Worm (Caenorhabditis elegans) whole organism, early embryonic: Measurements from ENCODE around the gene B0416.4.

ENCODE experiments used
- B0310.2 ChIP-seq: sonication (generic microtip); optimal IDR thresholded peaks from 2 replicates; lab custom pipeline; 2016; ENCODE audit warnings: mild to moderate bottlenecking, missing genetic modification characterization, missing compliant biosample characterization
- F13C5.2 ChIP-seq: sonication (generic microtip); optimal IDR thresholded peaks from 2 replicates; lab custom pipeline; 2017; ENCODE audit warnings: mild to moderate bottlenecking, missing genetic modification characterization, inconsistent platforms, missing compliant biosample characterization
- aly-1 ChIP-seq: sonication (generic microtip); optimal IDR thresholded peaks from 2 replicates; lab custom pipeline; 2016; ENCODE audit warnings: missing genetic modification characterization, missing compliant biosample characterization
- ama-1 ChIP-seq: fragments of 150-350 bp; optimal IDR thresholded peaks from 2 replicates; lab custom pipeline; 2014
- ceh-13 ChIP-seq: fragments of 200-800 bp; sonication (Bioruptor generic); optimal IDR thresholded peaks from 2 replicates; lab custom pipeline; 2018; ENCODE audit warnings: mild to moderate bottlenecking, missing genetic modification characterization, missing compliant biosample characterization
- ceh-36 ChIP-seq: sonication (generic microtip); optimal IDR thresholded peaks from 2 replicates; lab custom pipeline; 2016; ENCODE audit warnings: missing genetic modification characterization, inconsistent platforms, missing compliant biosample characterization
- ets-7 ChIP-seq: sonication (generic microtip); optimal IDR thresholded peaks from 2 replicates; lab custom pipeline; 2016; ENCODE audit warnings: missing genotype, missing genetic modification characterization, missing compliant biosample characterization
- flt-1 ChIP-seq: fragments of 200-800 bp; sonication (Bioruptor generic); IDR thresholded peaks from 2 replicates; pipeline ENCODE4 v1.3.6; 2022; ENCODE audit warnings: missing genetic modification characterization, missing compliant biosample characterization
- hmbx-1 ChIP-seq: sonication (generic microtip); optimal IDR thresholded peaks from 2 replicates; lab custom pipeline; 2016; ENCODE audit warnings: mild to moderate bottlenecking, missing genetic modification characterization, missing compliant biosample characterization
- hmg-4 ChIP-seq: fragments of 200-800 bp; sonication (Bioruptor generic); optimal IDR thresholded peaks from 2 replicates; lab custom pipeline; 2018; ENCODE audit warnings: mild to moderate bottlenecking, missing genetic modification characterization, missing compliant biosample characterization
- hnd-1 ChIP-seq: sonication (generic microtip); optimal IDR thresholded peaks from 2 replicates; lab custom pipeline; 2016; ENCODE audit warnings: missing genetic modification characterization, missing compliant biosample characterization
- pes-1 ChIP-seq: fragments of 200-800 bp; sonication (Bioruptor generic); IDR thresholded peaks from 2 replicates; pipeline ENCODE4 v1.3.6; 2022; ENCODE audit warnings: missing genetic modification reagents, missing genetic modification characterization, missing compliant biosample characterization
- scrt-1 ChIP-seq: fragments of 200-800 bp; sonication (Bioruptor generic); IDR thresholded peaks from 2 replicates; pipeline ENCODE4 v1.3.6; 2022; ENCODE audit warnings: missing genetic modification characterization, missing compliant biosample characterization
- sea-1 ChIP-seq: fragments of 200-800 bp; sonication (Bioruptor generic); conservative IDR thresholded peaks from 2 replicates; pipeline ENCODE4 v1.3.6; 2022; ENCODE audit warnings: missing genetic modification characterization, missing compliant biosample characterization
- tbx-11 ChIP-seq: fragments of 200-800 bp; sonication (Bioruptor generic); IDR thresholded peaks from 2 replicates; pipeline ENCODE4 v1.3.6; 2022; ENCODE audit warnings: missing genetic modification characterization, missing compliant biosample characterization
- tbx-37 ChIP-seq: fragments of 200-800 bp; sonication (Bioruptor generic); conservative IDR thresholded peaks from 2 replicates; pipeline ENCODE4 v1.3.6; 2022; ENCODE audit warnings: missing genetic modification reagents, missing genetic modification characterization, missing compliant biosample characterization
- tra-4 ChIP-seq: sonication (generic microtip); optimal IDR thresholded peaks from 2 replicates; lab custom pipeline; 2017; ENCODE audit warnings: missing genetic modification characterization, missing compliant biosample characterization

B0416.4 gene

ce11 chrX:9278653-9279052 is at the start of gene B0416.4:
Gene B0416.4, plus strand, starts transcription at chrX:9278953.
- TF ChIP-seq F13C5.2 (tag; lab: Kevin White, UChicago) (no peak), ceh-13 (no peak), ets-7 (no peak), hmg-4 (GFP tag; lab: Kevin White, UChicago) (no peak), ama-1 (lab: Kevin White, UChicago) (no peak), aly-1 (tag; lab: Kevin White, UChicago) (no peak), tra-4 (tag; lab: Kevin White, UChicago) (no peak), hmbx-1 (tag; lab: Kevin White, UChicago) (no peak), pes-1 (GFP tag; lab: Robert Waterston, UW) (no peak)

- TF ChIP-seq aly-1 (tag; lab: Kevin White, UChicago) (no peak), ceh-13 (no peak), hmbx-1 (tag; lab: Kevin White, UChicago) (no peak)
Measured at ce11 chrX:9230322-9230721, 48.4 kb upstream of the B0416.4 start.

ce11 chrX:9231556-9231955 is 47.2 kb upstream of the B0416.4 start:
- no peak for TF ChIP-seq ceh-36
- no peak for TF ChIP-seq tra-4 (tag; lab: Kevin White, UChicago)
- no peak for TF ChIP-seq scrt-1
- TF ChIP-seq aly-1 (tag; lab: Kevin White, UChicago), result no peak
- no peak for TF ChIP-seq flt-1 (GFP tag; lab: Robert Waterston, UW)
- TF ChIP-seq tbx-11 (GFP tag; lab: Robert Waterston, UW), result no peak
- TF ChIP-seq sea-1 (GFP tag; lab: Robert Waterston, UW), result no peak
- no peak for TF ChIP-seq hmg-4 (GFP tag; lab: Kevin White, UChicago)
- no peak for TF ChIP-seq ama-1 (lab: Kevin White, UChicago)
- TF ChIP-seq pes-1 (GFP tag; lab: Robert Waterston, UW), result no peak
- TF ChIP-seq tbx-37 (GFP tag; lab: Robert Waterston, UW), result no peak
- no peak for TF ChIP-seq B0310.2 (tag; lab: Kevin White, UChicago)

ce11 chrX:9232037-9232436 is 46.7 kb upstream of the B0416.4 start, which contains the start of gene vav-1:
Gene vav-1, minus strand, starts transcription at chrX:9232137.
- TF ChIP-seq hmg-4 (GFP tag; lab: Kevin White, UChicago) (no peak), tra-4 (tag; lab: Kevin White, UChicago) (no peak), ama-1 (lab: Kevin White, UChicago) (no peak), sea-1 (GFP tag; lab: Robert Waterston, UW) (no peak), pes-1 (GFP tag; lab: Robert Waterston, UW) (no peak), ceh-13 (no peak), F13C5.2 (tag; lab: Kevin White, UChicago) (no peak), B0310.2 (tag; lab: Kevin White, UChicago) (no peak), scrt-1 (no peak), hnd-1 (no peak)

- no peak for TF ChIP-seq aly-1 (tag; lab: Kevin White, UChicago)
- TF ChIP-seq ceh-36, result no peak
- no peak for TF ChIP-seq ama-1 (lab: Kevin White, UChicago)
- TF ChIP-seq hnd-1, result no peak
- no peak for TF ChIP-seq hmbx-1 (tag; lab: Kevin White, UChicago)
- TF ChIP-seq tbx-11 (GFP tag; lab: Robert Waterston, UW), result no peak
- no peak for TF ChIP-seq flt-1 (GFP tag; lab: Robert Waterston, UW)
- TF ChIP-seq hmg-4 (GFP tag; lab: Kevin White, UChicago), result no peak
- no peak for TF ChIP-seq tra-4 (tag; lab: Kevin White, UChicago)
- no peak for TF ChIP-seq ets-7
- no peak for TF ChIP-seq F13C5.2 (tag; lab: Kevin White, UChicago)
- no peak for TF ChIP-seq scrt-1
- TF ChIP-seq pes-1 (GFP tag; lab: Robert Waterston, UW), result no peak
- TF ChIP-seq ceh-13, result no peak
- TF ChIP-seq tbx-37 (GFP tag; lab: Robert Waterston, UW), result no peak
- no peak for TF ChIP-seq B0310.2 (tag; lab: Kevin White, UChicago)
- TF ChIP-seq sea-1 (GFP tag; lab: Robert Waterston, UW), result no peak
Measured at ce11 chrX:9233805-9234204, 44.9 kb upstream of the B0416.4 start.

- TF ChIP-seq hnd-1, result no peak
- TF ChIP-seq ceh-13, result no peak
- no peak for TF ChIP-seq tbx-11 (GFP tag; lab: Robert Waterston, UW)
- TF ChIP-seq ceh-36, result no peak
- TF ChIP-seq ama-1 (lab: Kevin White, UChicago), result no peak
- TF ChIP-seq flt-1 (GFP tag; lab: Robert Waterston, UW), result no peak
- no peak for TF ChIP-seq sea-1 (GFP tag; lab: Robert Waterston, UW)
- TF ChIP-seq F13C5.2 (tag; lab: Kevin White, UChicago), result no peak
- TF ChIP-seq pes-1 (GFP tag; lab: Robert Waterston, UW), result no peak
- no peak for TF ChIP-seq hmbx-1 (tag; lab: Kevin White, UChicago)
Measured at ce11 chrX:9234518-9234917, 44.2 kb upstream of the B0416.4 start, which contains the start of gene col-175. Gene col-175, minus strand, starts transcription at chrX:9234618.

- no peak for TF ChIP-seq scrt-1
- TF ChIP-seq flt-1 (GFP tag; lab: Robert Waterston, UW), result no peak
- TF ChIP-seq ets-7, result no peak
- no peak for TF ChIP-seq tra-4 (tag; lab: Kevin White, UChicago)
- no peak for TF ChIP-seq sea-1 (GFP tag; lab: Robert Waterston, UW)
- no peak for TF ChIP-seq tbx-11 (GFP tag; lab: Robert Waterston, UW)
- no peak for TF ChIP-seq pes-1 (GFP tag; lab: Robert Waterston, UW)
- TF ChIP-seq B0310.2 (tag; lab: Kevin White, UChicago), result no peak
- no peak for TF ChIP-seq aly-1 (tag; lab: Kevin White, UChicago)
- no peak for TF ChIP-seq hmg-4 (GFP tag; lab: Kevin White, UChicago)
- no peak for TF ChIP-seq ceh-36
- TF ChIP-seq F13C5.2 (tag; lab: Kevin White, UChicago), result no peak
- no peak for TF ChIP-seq tbx-37 (GFP tag; lab: Robert Waterston, UW)
Measured at ce11 chrX:9237708-9238107, 41.0 kb upstream of the B0416.4 start.

- TF ChIP-seq F13C5.2 (tag; lab: Kevin White, UChicago) (no peak), hmg-4 (GFP tag; lab: Kevin White, UChicago) (no peak), scrt-1 (no peak), tbx-11 (GFP tag; lab: Robert Waterston, UW) (no peak), ama-1 (lab: Kevin White, UChicago) (no peak), pes-1 (GFP tag; lab: Robert Waterston, UW) (no peak), sea-1 (GFP tag; lab: Robert Waterston, UW) (no peak), tra-4 (tag; lab: Kevin White, UChicago) (no peak), hnd-1 (no peak), tbx-37 (GFP tag; lab: Robert Waterston, UW) (no peak; the same call in 1 of the 2 replicates), flt-1 (GFP tag; lab: Robert Waterston, UW) (no peak), ets-7 (no peak), ceh-36 (no peak), B0310.2 (tag; lab: Kevin White, UChicago) (no peak), hmbx-1 (tag; lab: Kevin White, UChicago) (no peak), ceh-13 (no peak), aly-1 (tag; lab: Kevin White, UChicago) (no peak)
Measured at ce11 chrX:9238692-9239091, 40.1 kb upstream of the B0416.4 start.
